Fruit fly (Drosophila melanogaster) Kc167 (cell line): ENCODE data around the gene CG14106.

Source experiments
- Myc ChIP-seq: fragments of >200 bp; optimal IDR thresholded peaks from 2 replicates; lab custom pipeline; 2017; ENCODE audit warnings: missing external identifiers
- Sin3A ChIP-seq: fragments of >200 bp; optimal IDR thresholded peaks from 2 replicates; lab custom pipeline; 2018; ENCODE audit warnings: missing external identifiers
- h ChIP-seq: fragments of >200 bp; optimal IDR thresholded peaks from 3 replicates; lab custom pipeline; 2018; ENCODE audit warnings: missing external identifiers
- insv ChIP-seq: fragments of >200 bp; optimal IDR thresholded peaks from 3 replicates; lab custom pipeline; 2018; ENCODE audit warnings: missing external identifiers
- psq ChIP-seq: fragments of >200 bp; optimal IDR thresholded peaks from 2 replicates; lab custom pipeline; 2017; ENCODE audit warnings: missing external identifiers
- ttk ChIP-seq: sonication (Bioruptor generic); optimal IDR thresholded peaks from 2 replicates; lab custom pipeline; 2017; ENCODE audit warnings: missing external identifiers

DNA sequence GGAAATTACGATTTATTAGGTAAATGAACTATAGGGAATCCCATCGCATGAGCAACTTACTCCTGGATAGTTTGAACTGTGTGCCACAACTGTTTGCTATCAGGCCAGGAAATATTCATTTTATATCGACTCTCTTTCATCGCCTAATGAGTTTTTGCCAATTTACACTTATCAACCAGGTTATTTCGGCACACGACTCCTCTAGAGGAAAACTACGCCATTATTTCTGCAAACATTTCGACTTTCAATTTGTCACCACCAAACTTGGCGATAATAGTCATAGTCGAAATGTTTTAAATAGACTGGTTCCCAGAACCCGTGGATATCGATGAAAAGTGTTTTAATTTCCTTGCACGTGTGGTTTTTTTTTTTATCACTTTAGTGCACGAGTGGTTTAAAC lies 11.6 kb upstream of the CG14106 start, which contains the start of gene CG10154:
- no peak for TF ChIP-seq h (lab: Kevin White, UChicago)
- TF ChIP-seq psq (lab: Kevin White, UChicago): no peak
- no peak for TF ChIP-seq insv (lab: Kevin White, UChicago)
- TF ChIP-seq ttk (lab: Kevin White, UChicago): no peak
- TF ChIP-seq Sin3A (lab: Kevin White, UChicago): no peak
- no peak for TF ChIP-seq Myc (lab: Kevin White, UChicago)
